Worm (Caenorhabditis elegans): ENCODE results near the gene efhc-1.

DNA sequence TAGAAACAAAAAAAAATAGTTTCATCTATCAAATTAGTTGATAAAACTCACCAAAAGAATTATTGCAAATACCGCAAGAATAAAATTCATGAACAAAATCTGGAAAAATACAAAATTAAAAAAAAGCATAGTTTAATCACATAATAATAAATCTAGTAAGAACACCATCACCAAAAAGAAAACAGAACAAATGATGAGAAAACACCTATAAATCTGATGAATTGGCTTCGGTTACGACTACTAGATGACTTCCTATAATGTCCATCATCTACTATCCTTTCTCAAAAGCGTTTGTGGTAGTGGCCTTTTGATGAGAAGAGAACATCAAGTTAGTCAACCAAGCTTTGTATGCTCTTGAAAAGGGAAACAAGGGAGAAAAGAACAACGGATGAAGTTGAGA is 20.1 kb upstream of the efhc-1 start, which contains the start of gene cut-5:
- TF ChIP-seq W03F9.2 (tag; optimal IDR thresholded peaks at IDR 0.05) (no peak), him-1 (tag; optimal IDR thresholded peaks at IDR 0.05) (no peak)

Data from whole organism, L4/young adult.